Fruit fly (Drosophila melanogaster): ENCODE measurements around the gene CG9921.

CG9921 gene

dm6 chrX:16335107-16335642 is 1.8 kb upstream of the CG9921 start (continued):
- no peak for TF ChIP-seq CG43689 (GFP tag; IDR thresholded peaks at IDR 0.05)
- TF ChIP-seq CG7556 (GFP tag; optimal IDR thresholded peaks at IDR 0.05): peak; percentile 68
- peak; percentile 55 for TF ChIP-seq CG11085 (GFP tag; IDR thresholded peaks at IDR 0.05)
- 0 out of 3 replicates have a peak, but pooled peaks have one; percentile 35 for TF ChIP-seq knrl (GFP tag; IDR thresholded peaks at IDR 0.05; ENCODE audit: partially characterized antibody)
- TF ChIP-seq CG13123 (GFP tag; optimal IDR thresholded peaks at IDR 0.05): peak; percentile 14
- TF ChIP-seq CG4424 (GFP tag; optimal IDR thresholded peaks at IDR 0.05): peak; percentile 65
- TF ChIP-seq CG12659 (GFP tag; optimal IDR thresholded peaks at IDR 0.05): peak; percentile 78
- TF ChIP-seq ac (GFP tag; optimal IDR thresholded peaks at IDR 0.05): peak; percentile 4
- peak; percentile 58 for TF ChIP-seq ERR (GFP tag; optimal IDR thresholded peaks at IDR 0.05)
- TF ChIP-seq CG4854 (GFP tag; optimal IDR thresholded peaks at IDR 0.05): peak; percentile 37
- TF ChIP-seq Atf-2 (GFP tag; optimal IDR thresholded peaks at IDR 0.05): peak; percentile 71
- TF ChIP-seq odd (GFP tag; optimal IDR thresholded peaks at IDR 0.05): peak; percentile 71
- peak; percentile 72 for TF ChIP-seq caup (GFP tag; optimal IDR thresholded peaks at IDR 0.05; ENCODE audit: severe bottlenecking)
- TF ChIP-seq CG15073 (GFP tag; optimal IDR thresholded peaks at IDR 0.05): no peak
- peak; percentile 47; the same call in 1 of the 2 replicates for TF ChIP-seq CG8765 (GFP tag; IDR thresholded peaks at IDR 0.05)
- TF ChIP-seq Gsc (GFP tag; IDR thresholded peaks at IDR 0.05): no peak
- peak; percentile 85 for TF ChIP-seq Rfx (GFP tag; IDR thresholded peaks at IDR 0.05)
- TF ChIP-seq otp (GFP tag; IDR thresholded peaks at IDR 0.05): peak; percentile 78; the same call in 2 of the 3 replicates
- TF ChIP-seq CG34422 (GFP tag; IDR thresholded peaks at IDR 0.05): peak; percentile 84
- TF ChIP-seq CG5953 (GFP tag; IDR thresholded peaks at IDR 0.05): peak; percentile 64
- peak; percentile 78 for TF ChIP-seq Aef1 (GFP tag; IDR thresholded peaks at IDR 0.05)
- TF ChIP-seq grau (tag; optimal IDR thresholded peaks at IDR 0.05): peak; percentile 54
- no peak for TF ChIP-seq CG9817 (tag; optimal IDR thresholded peaks at IDR 0.05)
- TF ChIP-seq CG2116 (GFP tag; optimal IDR thresholded peaks at IDR 0.05): peak; percentile 50
- peak; percentile 59 for TF ChIP-seq Fer2 (tag; optimal IDR thresholded peaks at IDR 0.05)
- TF ChIP-seq CG31441 (GFP tag; IDR thresholded peaks at IDR 0.05): peak; percentile 52; the same call in 1 of the 2 replicates
- TF ChIP-seq pb (GFP tag; optimal IDR thresholded peaks at IDR 0.05): peak; percentile 37
- TF ChIP-seq tll (GFP tag; optimal IDR thresholded peaks at IDR 0.05): no peak
- TF ChIP-seq ash1 (GFP tag; optimal IDR thresholded peaks at IDR 0.05): no peak
- peak; percentile 46 for TF ChIP-seq Six4 (GFP tag; optimal IDR thresholded peaks at IDR 0.05)
- TF ChIP-seq ara (GFP tag; IDR thresholded peaks at IDR 0.05): peak; percentile 71
- peak; percentile 64; the same call in 1 of the 2 replicates for TF ChIP-seq CG11696 (GFP tag; IDR thresholded peaks at IDR 0.05)
- TF ChIP-seq ab (GFP tag; optimal IDR thresholded peaks at IDR 0.05): peak; percentile 19
- no peak for TF ChIP-seq Kr (GFP tag; optimal IDR thresholded peaks at IDR 0.05)
- TF ChIP-seq cad (GFP tag; optimal IDR thresholded peaks at IDR 0.05): no peak
- peak; percentile 43 for TF ChIP-seq D19A (tag; optimal IDR thresholded peaks at IDR 0.05)
- TF ChIP-seq sna (GFP tag; IDR thresholded peaks at IDR 0.05; ENCODE audit: partially characterized antibody): no peak
- TF ChIP-seq CG6254 (GFP tag; optimal IDR thresholded peaks at IDR 0.05): peak; percentile 42
- peak; percentile 73 for TF ChIP-seq tgo (GFP tag; IDR thresholded peaks at IDR 0.05)
- TF ChIP-seq psq (GFP tag; optimal IDR thresholded peaks at IDR 0.05): no peak
- no peak for TF ChIP-seq jing (GFP tag; optimal IDR thresholded peaks at IDR 0.05)
- no peak for TF ChIP-seq Hey (tag; optimal IDR thresholded peaks at IDR 0.05)
- TF ChIP-seq CG7745 (tag; optimal IDR thresholded peaks at IDR 0.05): no peak
- TF ChIP-seq CG12391 (tag; optimal IDR thresholded peaks at IDR 0.05): peak; percentile 68
- no peak for TF ChIP-seq grn (GFP tag; optimal IDR thresholded peaks at IDR 0.05)
- no peak for TF ChIP-seq sc (optimal IDR thresholded peaks at IDR 0.05)
- no peak for TF ChIP-seq sc (GFP tag; optimal IDR thresholded peaks at IDR 0.05)
- peak; percentile 68 for TF ChIP-seq gcm2 (GFP tag; optimal IDR thresholded peaks at IDR 0.05)
- TF ChIP-seq CG10147 (GFP tag; optimal IDR thresholded peaks at IDR 0.05): peak; percentile 33
- TF ChIP-seq CG18262 (tag; optimal IDR thresholded peaks at IDR 0.05): peak; percentile 30
- TF ChIP-seq sima (GFP tag; optimal IDR thresholded peaks at IDR 0.05): peak; percentile 39
